Fruit fly (Drosophila melanogaster): ENCODE data around the gene Ugt304A1.

Ugt304A1 gene

dm6 chr3R:11214449-11214950, 39.3 kb upstream of the Ugt304A1 start, which contains the start of gene ZnT86D (continued):
- TF ChIP-seq hb (GFP tag; IDR thresholded peaks at IDR 0.05; ENCODE audit: partially characterized antibody) (no peak), CG30403 (GFP tag; optimal IDR thresholded peaks at IDR 0.05) (peak; percentile 59), CG7987 (GFP tag; optimal IDR thresholded peaks at IDR 0.05) (peak; percentile 4), CG6254 (GFP tag; optimal IDR thresholded peaks at IDR 0.05) (peak; percentile 5), CG5953 (GFP tag; IDR thresholded peaks at IDR 0.05) (no peak), Dip2 (GFP tag; IDR thresholded peaks at IDR 0.05) (no peak), sima (GFP tag; optimal IDR thresholded peaks at IDR 0.05) (no peak), CoRest (tag; optimal IDR thresholded peaks at IDR 0.05) (peak; percentile 76), CG18262 (tag; optimal IDR thresholded peaks at IDR 0.05) (peak; percentile 69), NK7.1 (GFP tag; optimal IDR thresholded peaks at IDR 0.05) (peak; percentile 39), pnt (GFP tag; optimal IDR thresholded peaks at IDR 0.05) (peak; percentile 22)

- TF ChIP-seq CG2199 (GFP tag; IDR thresholded peaks at IDR 0.05), result 0 out of 3 replicates have a peak, but pooled peaks have one; percentile 28
- TF ChIP-seq oc (tag; optimal IDR thresholded peaks at IDR 0.05), result no peak
- TF ChIP-seq Spps (tag; optimal IDR thresholded peaks at IDR 0.05), result no peak
- TF ChIP-seq bcd (GFP tag; optimal IDR thresholded peaks at IDR 0.05), result peak; percentile 62
- TF ChIP-seq CG2120 (GFP tag; optimal IDR thresholded peaks at IDR 0.05), result peak; percentile 90
- peak; percentile 29 for TF ChIP-seq eyg (GFP tag; optimal IDR thresholded peaks at IDR 0.05)
- no peak for TF ChIP-seq CG11560 (tag; IDR thresholded peaks at IDR 0.05)
- peak; percentile 60 for TF ChIP-seq E2f1 (GFP tag; IDR thresholded peaks at IDR 0.05)
- TF ChIP-seq ttk (GFP tag; IDR thresholded peaks at IDR 0.05), result peak; percentile 65
- TF ChIP-seq sna (GFP tag; IDR thresholded peaks at IDR 0.05; ENCODE audit: partially characterized antibody), result no peak
- TF ChIP-seq CG6654 (GFP tag; optimal IDR thresholded peaks at IDR 0.05), result peak; percentile 19
- peak; percentile 77 for TF ChIP-seq CG16779 (GFP tag; IDR thresholded peaks at IDR 0.05)
- peak; percentile 44; the same call in 1 of the 2 replicates for TF ChIP-seq chm (GFP tag; IDR thresholded peaks at IDR 0.05)
- peak; percentile 49 to 63 for TF ChIP-seq Hr51 (GFP tag; optimal IDR thresholded peaks at IDR 0.05)
- TF ChIP-seq CG34376 (GFP tag; optimal IDR thresholded peaks at IDR 0.05), result peak; percentile 76
- peak; percentile 36 for TF ChIP-seq ATbp (GFP tag; optimal IDR thresholded peaks at IDR 0.05)
- peak; percentile 33 for TF ChIP-seq Atf3 (GFP tag; optimal IDR thresholded peaks at IDR 0.05)
- TF ChIP-seq CG6854 (GFP tag; optimal IDR thresholded peaks at IDR 0.05), result peak; percentile 9
- peak; percentile 82 for TF ChIP-seq Xbp1 (GFP tag; optimal IDR thresholded peaks at IDR 0.05)
- TF ChIP-seq CG7963 (GFP tag; IDR thresholded peaks at IDR 0.05; ENCODE audit: partially characterized antibody), result no peak
- TF ChIP-seq Pdp1 (GFP tag; optimal IDR thresholded peaks at IDR 0.05), result peak; percentile 74 to 81
- TF ChIP-seq CG2712 (tag; optimal IDR thresholded peaks at IDR 0.05), result peak; percentile 72
- TF ChIP-seq pum (GFP tag; optimal IDR thresholded peaks at IDR 0.05), result peak; percentile 67
- TF ChIP-seq Vsx1 (GFP tag; optimal IDR thresholded peaks at IDR 0.05), result peak; percentile 42
- TF ChIP-seq Bteb2 (GFP tag; optimal IDR thresholded peaks at IDR 0.05), result peak; percentile 67
- peak; percentile 14 for TF ChIP-seq CG4282 (GFP tag; optimal IDR thresholded peaks at IDR 0.05)
- peak; percentile 30 for TF ChIP-seq ERR (GFP tag; optimal IDR thresholded peaks at IDR 0.05)
- no peak for TF ChIP-seq Dp (GFP tag; optimal IDR thresholded peaks at IDR 0.05)
- TF ChIP-seq CG12769 (tag; optimal IDR thresholded peaks at IDR 0.05), result peak; percentile 94
- no peak for TF ChIP-seq CG7745 (tag; optimal IDR thresholded peaks at IDR 0.05)
- peak; percentile 65 for TF ChIP-seq CG7556 (GFP tag; optimal IDR thresholded peaks at IDR 0.05)
- TF ChIP-seq CG13123 (GFP tag; optimal IDR thresholded peaks at IDR 0.05), result no peak
- TF ChIP-seq Sry-β (GFP tag; optimal IDR thresholded peaks at IDR 0.05), result peak; percentile 90
- no peak for TF ChIP-seq tup (GFP tag; optimal IDR thresholded peaks at IDR 0.05)
- peak; percentile 98 for TF ChIP-seq Ets65A (GFP tag)
- peak; percentile 70 for TF ChIP-seq CG15269 (tag; optimal IDR thresholded peaks at IDR 0.05)
Observed at dm6 chr3R:11211291-11212061, 36.3 kb upstream of the Ugt304A1 start.
